Worm (Caenorhabditis elegans) whole organism, L3 larva: ENCODE measurements around the gene K07F5.16.
A peak's percentile ranks its signal among the peaks of the same experiment; 100 is the strongest.

Experiments
- R02D3.7 ChIP-seq: fragments of 150-350 bp; optimal IDR thresholded peaks from 2 replicates; lab custom pipeline; 2014; ENCODE audit warnings: missing biosample characterization, missing genetic modification characterization
- aly-2 ChIP-seq: fragments of 150-350 bp; optimal IDR thresholded peaks from 2 replicates; lab custom pipeline; 2014; ENCODE audit warnings: missing biosample characterization, missing genetic modification characterization
- ama-1 ChIP-seq: fragments of 150-350 bp; optimal IDR thresholded peaks from 2 replicates; lab custom pipeline; 2018
- ceh-16 ChIP-seq: sonication (generic microtip); optimal IDR thresholded peaks from 2 replicates; lab custom pipeline; 2017; ENCODE audit warnings: missing biosample characterization, missing genetic modification characterization
- ceh-82 ChIP-seq: fragments of 150-350 bp; optimal IDR thresholded peaks from 2 replicates; lab custom pipeline; 2014; ENCODE audit warnings: missing biosample characterization, missing genetic modification characterization
- daf-12 ChIP-seq: fragments of 150-350 bp; optimal IDR thresholded peaks from 2 replicates; lab custom pipeline; 2014; ENCODE audit warnings: missing biosample characterization, missing genetic modification reagents, missing genetic modification characterization
- egl-5 ChIP-seq: fragments of 150-350 bp; optimal IDR thresholded peaks from 2 replicates; lab custom pipeline; 2017; ENCODE audit warnings: missing biosample characterization, missing genetic modification reagents, missing genetic modification characterization, inconsistent platforms
- elt-1 ChIP-seq: fragments of 150-350 bp; optimal IDR thresholded peaks from 2 replicates; lab custom pipeline; 2014; ENCODE audit warnings: missing biosample characterization, missing genetic modification characterization
- elt-2 ChIP-seq: sonication (generic microtip); optimal IDR thresholded peaks from 2 replicates; lab custom pipeline; 2016; ENCODE audit warnings: missing genetic modification reagents, mild to moderate bottlenecking, missing genetic modification characterization, missing compliant biosample characterization
- eor-1 ChIP-seq, 2 experiments: fragments of 150-350 bp; optimal IDR thresholded peaks; 2 replicates each; lab custom pipeline; 2014 to 2018; ENCODE audit warnings: missing biosample characterization in 2 of 2, missing genetic modification characterization in 2 of 2
- fkh-2 ChIP-seq: fragments of 150-350 bp; optimal IDR thresholded peaks from 2 replicates; lab custom pipeline; 2014; ENCODE audit warnings: missing biosample characterization, missing genetic modification reagents, missing genetic modification characterization
- fos-1 ChIP-seq: fragments of 150-350 bp; optimal IDR thresholded peaks from 2 replicates; lab custom pipeline; 2014; ENCODE audit warnings: missing biosample characterization, missing genetic modification characterization
- jun-1 ChIP-seq: fragments of 150-350 bp; optimal IDR thresholded peaks from 2 replicates; lab custom pipeline; 2014; ENCODE audit warnings: missing biosample characterization, missing genetic modification reagents, missing genetic modification characterization
- lin-15B ChIP-seq: fragments of 150-350 bp; optimal IDR thresholded peaks from 2 replicates; lab custom pipeline; 2014; ENCODE audit warnings: missing biosample characterization, missing genetic modification characterization
- lsy-12 ChIP-seq: sonication (generic microtip); optimal IDR thresholded peaks from 2 replicates; lab custom pipeline; 2016; ENCODE audit warnings: mild to moderate bottlenecking, missing genetic modification characterization, missing compliant biosample characterization
- mdl-1 ChIP-seq: fragments of 150-350 bp; optimal IDR thresholded peaks from 2 replicates; lab custom pipeline; 2014; ENCODE audit warnings: missing biosample characterization, missing genetic modification characterization
- mml-1 ChIP-seq: fragments of 150-350 bp; sonication (generic microtip); optimal IDR thresholded peaks from 3 replicates; lab custom pipeline; 2014; ENCODE audit warnings: missing biosample characterization, missing genetic modification characterization
- nhr-11 ChIP-seq: fragments of 150-350 bp; optimal IDR thresholded peaks from 2 replicates; lab custom pipeline; 2014; ENCODE audit warnings: missing biosample characterization, missing genetic modification characterization
- nhr-12 ChIP-seq: fragments of 150-350 bp; optimal IDR thresholded peaks from 2 replicates; lab custom pipeline; 2014; ENCODE audit warnings: missing biosample characterization, missing genetic modification characterization
- nhr-23 ChIP-seq: fragments of 150-350 bp; optimal IDR thresholded peaks from 2 replicates; lab custom pipeline; 2014; ENCODE audit warnings: missing biosample characterization, missing genetic modification reagents, missing genetic modification characterization
- nhr-237 ChIP-seq: fragments of 150-350 bp; optimal IDR thresholded peaks from 2 replicates; lab custom pipeline; 2014; ENCODE audit warnings: missing biosample characterization, missing genetic modification characterization
- nhr-25 ChIP-seq: sonication (generic microtip); optimal IDR thresholded peaks from 2 replicates; lab custom pipeline; 2017; ENCODE audit warnings: missing biosample characterization, missing genetic modification characterization
- nhr-28 ChIP-seq: fragments of 150-350 bp; optimal IDR thresholded peaks from 2 replicates; lab custom pipeline; 2014; ENCODE audit warnings: missing biosample characterization, missing genetic modification characterization
- nhr-67 ChIP-seq: fragments of 150-350 bp; optimal IDR thresholded peaks from 2 replicates; lab custom pipeline; 2014; ENCODE audit warnings: missing biosample characterization, missing genetic modification characterization
- nhr-77 ChIP-seq: fragments of 150-350 bp; optimal IDR thresholded peaks from 2 replicates; lab custom pipeline; 2014; ENCODE audit warnings: missing biosample characterization, missing genetic modification characterization
- pqm-1 ChIP-seq: fragments of 150-350 bp; optimal IDR thresholded peaks from 2 replicates; lab custom pipeline; 2017; ENCODE audit warnings: missing biosample characterization, missing genetic modification characterization, inconsistent platforms
- skn-1 ChIP-seq: fragments of 150-350 bp; optimal IDR thresholded peaks from 2 replicates; lab custom pipeline; 2014; ENCODE audit warnings: missing biosample characterization, missing genetic modification characterization
- snpc-4 ChIP-seq: fragments of 150-350 bp; optimal IDR thresholded peaks from 2 replicates; lab custom pipeline; 2014; ENCODE audit warnings: missing biosample characterization, missing genetic modification characterization
- unc-39 ChIP-seq: sonication (generic microtip); optimal IDR thresholded peaks from 4 replicates; lab custom pipeline; 2017; ENCODE audit warnings: missing biosample characterization, missing genetic modification characterization
- zag-1 ChIP-seq: fragments of 150-350 bp; optimal IDR thresholded peaks from 2 replicates; lab custom pipeline; 2014; ENCODE audit warnings: missing biosample characterization, missing genetic modification characterization
- ztf-11 ChIP-seq: fragments of 150-350 bp; optimal IDR thresholded peaks from 2 replicates; lab custom pipeline; 2014; ENCODE audit warnings: missing biosample characterization, missing genetic modification characterization

The K07F5.16 gene

DNA sequence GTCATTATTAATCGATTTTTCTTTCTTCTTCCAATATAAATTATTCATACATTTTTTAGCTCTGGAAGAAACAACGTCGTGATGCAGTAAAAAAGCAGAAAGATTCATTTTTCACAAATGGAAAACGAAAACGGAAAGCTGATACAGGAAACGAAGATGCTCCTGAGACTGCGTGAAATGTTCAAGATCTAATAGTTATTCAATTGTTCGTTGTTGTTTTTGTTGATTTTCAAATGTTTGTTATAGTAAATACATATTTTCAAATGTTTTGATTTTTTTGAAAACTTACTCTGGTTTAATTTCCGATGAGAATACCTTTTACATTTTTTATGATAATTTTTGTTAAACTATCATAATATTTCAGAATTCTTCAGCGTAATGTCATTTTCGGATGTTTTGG, at the start of gene K07F5.16:
Gene K07F5.16 (plus strand): TSS at position 301 of the 400 bp plus-strand sequence.
- TF ChIP-seq pqm-1 (no peak), nhr-237 (tag; lab: Kevin White, UChicago) (no peak), elt-2 (tag; lab: Kevin White, UChicago) (no peak), nhr-12 (tag; lab: Kevin White, UChicago) (no peak), daf-12 (tag; lab: Kevin White, UChicago) (no peak), zag-1 (tag; lab: Kevin White, UChicago) (no peak), mml-1 (tag; lab: Kevin White, UChicago) (no peak), skn-1 (tag; lab: Kevin White, UChicago) (no peak)

DNA sequence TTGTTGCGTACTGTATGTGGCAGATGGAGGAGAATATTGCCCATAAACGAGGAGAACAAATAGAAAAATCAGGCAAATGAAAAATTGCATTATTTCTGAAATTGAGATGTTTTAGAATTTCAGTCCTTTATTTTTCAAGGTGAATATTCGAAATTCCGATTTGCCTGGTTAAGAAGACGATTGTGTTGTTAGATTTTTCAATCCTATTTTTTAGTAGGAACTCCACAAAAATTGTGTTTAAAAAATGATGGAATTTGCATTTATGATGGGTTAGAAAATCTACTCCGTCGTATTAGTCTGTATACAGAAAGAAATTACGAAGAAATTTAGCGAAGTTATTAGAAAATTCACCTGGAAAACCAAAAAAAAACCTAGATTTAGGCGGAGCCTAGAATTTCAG, 48.5 kb upstream of the K07F5.16 start, which contains the start of gene egl-20:
Gene egl-20 (minus strand): TSS at position 101 of the 400 bp plus-strand sequence.
- TF ChIP-seq nhr-77 (tag; lab: Kevin White, UChicago) (no peak), skn-1 (tag; lab: Kevin White, UChicago) (no peak), lsy-12 (no peak), unc-39 (tag; lab: Kevin White, UChicago) (no peak), R02D3.7 (tag; lab: Kevin White, UChicago) (no peak), snpc-4 (tag; lab: Kevin White, UChicago) (no peak), lin-15B (no peak), aly-2 (tag; lab: Kevin White, UChicago) (no peak), jun-1 (no peak), mml-1 (tag; lab: Kevin White, UChicago) (no peak), nhr-237 (tag; lab: Kevin White, UChicago) (no peak), elt-1 (tag; lab: Kevin White, UChicago) (no peak), ama-1 (lab: Kevin White, UChicago) (no peak), nhr-67 (tag; lab: Kevin White, UChicago) (no peak), eor-1 (tag; optimal IDR thresholded peaks at IDR 0.05; lab: Kevin White, UChicago) (no peak)

DNA sequence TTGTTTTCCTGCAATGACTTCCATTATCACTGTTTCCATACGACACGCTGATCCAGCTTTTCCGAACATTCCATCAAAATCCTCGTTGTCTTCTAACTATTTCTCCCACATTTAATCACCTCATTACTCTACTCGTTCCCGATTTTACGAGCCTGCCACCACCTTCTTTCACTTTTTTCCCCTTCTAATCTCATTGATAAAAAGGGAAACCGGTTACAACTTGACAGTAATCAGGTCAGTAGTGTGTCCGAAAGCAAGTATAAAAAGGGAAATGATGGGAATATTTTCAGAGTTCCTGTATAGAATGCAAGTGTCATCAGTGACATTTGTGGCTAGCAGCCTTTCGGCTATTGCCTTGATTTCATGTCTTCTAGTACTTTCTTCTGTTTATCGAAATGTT, 42.3 kb upstream of the K07F5.16 start, which contains the start of gene col-123:
Gene col-123 (plus strand): TSS at position 301 of the 400 bp plus-strand sequence.
- no peak for TF ChIP-seq skn-1 (tag; lab: Kevin White, UChicago)
- TF ChIP-seq ceh-82 (tag; lab: Kevin White, UChicago), result no peak
- TF ChIP-seq zag-1 (tag; lab: Kevin White, UChicago), result no peak
- TF ChIP-seq nhr-23 (tag; lab: Kevin White, UChicago), result peak; percentile 40

DNA sequence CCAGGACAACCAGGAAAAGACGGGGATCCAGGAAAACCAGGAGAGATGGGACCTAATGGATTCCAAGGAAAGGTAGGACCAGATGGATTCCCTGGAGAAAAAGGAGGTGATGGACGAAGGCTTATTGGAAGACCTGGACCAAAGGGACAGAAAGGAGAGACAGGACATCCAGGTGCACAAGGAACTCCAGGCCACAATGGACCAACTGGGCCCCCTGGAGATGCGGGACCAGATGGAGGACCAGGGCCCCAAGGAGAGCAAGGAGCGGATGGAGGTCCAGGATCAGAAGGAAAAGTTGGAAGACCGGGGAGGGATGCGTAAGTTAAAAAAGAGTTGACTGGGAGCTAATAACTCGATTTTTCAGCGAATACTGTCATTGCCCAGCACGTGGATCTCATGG, 41.3 kb upstream of the K07F5.16 start:
- TF ChIP-seq snpc-4 (tag; lab: Kevin White, UChicago) (no peak), ceh-16 (tag; lab: Kevin White, UChicago) (no peak), ztf-11 (tag; lab: Kevin White, UChicago) (no peak), nhr-25 (no peak), unc-39 (tag; lab: Kevin White, UChicago) (no peak), egl-5 (tag; lab: Kevin White, UChicago) (no peak), eor-1 (tag; optimal IDR thresholded peaks at IDR 0.05; lab: Kevin White, UChicago) (no peak), elt-2 (tag; lab: Kevin White, UChicago) (no peak), nhr-12 (tag; lab: Kevin White, UChicago) (no peak), fkh-2 (tag; lab: Kevin White, UChicago) (no peak), nhr-28 (no peak), elt-1 (tag; lab: Kevin White, UChicago) (no peak)
- TF ChIP-seq, all 47 proteins: peak for 0

DNA sequence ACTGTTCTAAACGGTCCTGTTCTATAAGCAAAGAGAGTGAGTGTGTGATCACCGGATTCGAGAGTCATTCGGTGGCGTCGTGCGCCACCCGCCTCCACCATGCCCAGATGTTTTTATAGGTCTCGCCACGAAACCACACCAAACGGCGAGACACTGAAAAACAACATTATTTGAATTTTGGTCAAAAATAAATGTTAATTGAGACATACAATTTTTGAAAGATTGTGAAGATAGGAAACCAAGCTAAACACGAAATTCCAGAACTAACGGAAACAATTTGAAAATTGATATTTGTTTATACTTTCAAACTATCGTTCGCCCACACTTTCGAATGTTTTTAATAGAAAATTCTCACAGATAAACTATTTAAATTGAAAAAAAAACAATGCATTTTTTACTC, 39.4 kb upstream of the K07F5.16 start, which contains the start of gene catp-6:
Gene catp-6 (minus strand): TSS at position 101 of the 400 bp plus-strand sequence.
- no peak for TF ChIP-seq nhr-67 (tag; lab: Kevin White, UChicago)
- no peak for TF ChIP-seq fos-1 (tag; lab: Kevin White, UChicago)
- no peak for TF ChIP-seq unc-39 (tag; lab: Kevin White, UChicago)

DNA sequence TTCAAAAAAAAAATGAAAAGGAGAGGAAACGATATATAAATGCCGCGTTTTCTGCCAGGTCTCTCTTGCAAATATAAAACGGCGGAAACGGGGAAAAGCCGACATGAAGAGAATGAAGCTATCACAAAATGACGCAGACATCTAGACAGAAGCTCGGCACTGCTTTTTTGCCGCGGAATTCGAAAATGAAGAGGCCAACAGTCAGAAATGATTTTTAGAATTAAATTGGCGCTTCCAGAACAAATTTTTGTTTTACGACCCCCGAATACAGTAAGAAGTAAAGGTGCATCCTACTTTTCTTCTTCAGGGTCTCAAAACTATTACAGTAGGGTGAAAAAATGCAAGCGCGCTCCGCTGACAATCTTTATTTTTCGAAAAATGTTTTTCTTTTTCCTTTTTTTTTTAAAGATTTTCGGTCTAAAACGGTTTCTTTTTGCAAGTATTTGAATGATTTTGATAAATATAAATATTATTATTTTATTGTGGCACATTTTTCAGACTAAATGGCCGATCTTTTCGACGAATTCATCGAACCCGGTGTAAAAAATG, 38.6 kb upstream of the K07F5.16 start, which contains the start of gene mtr-4:
Gene mtr-4 (plus strand): TSS at position 499 of the 549 bp plus-strand sequence.
- TF ChIP-seq elt-2 (tag; lab: Kevin White, UChicago) (peak; percentile 85), elt-1 (tag; lab: Kevin White, UChicago) (no peak), nhr-11 (tag; lab: Kevin White, UChicago) (no peak), egl-5 (tag; lab: Kevin White, UChicago) (peak; percentile 27), nhr-77 (tag; lab: Kevin White, UChicago) (no peak), mdl-1 (no peak), lin-15B (peak; percentile 62), ceh-82 (tag; lab: Kevin White, UChicago) (no peak), zag-1 (tag; lab: Kevin White, UChicago) (no peak), nhr-237 (tag; lab: Kevin White, UChicago) (no peak), skn-1 (tag; lab: Kevin White, UChicago) (peak; percentile 24)
